Worm (Caenorhabditis elegans): ENCODE measurements around the gene tag-290.

tag-290 gene

DNA sequence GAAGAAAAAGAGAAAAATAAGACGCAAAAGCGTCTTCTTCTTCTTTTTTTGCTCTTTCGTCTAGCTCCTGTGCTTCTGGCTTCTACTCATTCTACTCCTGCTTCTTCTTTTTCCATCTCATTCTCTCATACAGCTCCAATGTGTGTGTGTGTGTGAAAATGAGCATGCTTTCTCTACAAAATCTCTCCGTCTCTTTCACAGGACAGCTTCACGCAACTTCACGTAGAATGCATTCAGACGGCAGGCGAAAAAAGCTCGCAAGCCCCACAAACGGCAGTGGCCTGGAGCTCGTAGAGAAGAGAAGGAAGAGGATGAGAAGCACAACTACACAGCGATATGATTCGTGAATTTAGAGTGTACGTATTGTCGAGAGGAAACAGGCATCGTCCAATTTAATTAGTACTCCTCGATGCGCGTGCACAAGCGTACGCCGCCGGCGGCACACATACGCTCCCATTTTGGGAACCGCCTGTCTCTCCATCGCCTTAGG lies 28.2 kb downstream of the tag-290 start:
- peak; percentile 33 for TF ChIP-seq irx-1 (tag; optimal IDR thresholded peaks at IDR 0.05)
- no peak for TF ChIP-seq vab-15 (tag; optimal IDR thresholded peaks at IDR 0.05)
- TF ChIP-seq mef-2 (tag; optimal IDR thresholded peaks at IDR 0.05) = peak; percentile 32
- no peak for TF ChIP-seq elt-2 (tag; optimal IDR thresholded peaks at IDR 0.05)
- TF ChIP-seq efl-1 (optimal IDR thresholded peaks at IDR 0.05) = peak; percentile 39 to 41
- peak in 1 of 2 experiments; percentile 17 for TF ChIP-seq efl-1 (GFP tag; optimal IDR thresholded peaks at IDR 0.05 in 1 of 2)
- TF ChIP-seq nhr-71 (tag; optimal IDR thresholded peaks at IDR 0.05) = peak; percentile 72
- TF ChIP-seq egl-27 (tag; optimal IDR thresholded peaks at IDR 0.05) = no peak
- peak; percentile 58 for TF ChIP-seq ceh-63 (GFP tag; optimal IDR thresholded peaks at IDR 0.05)
- TF ChIP-seq ceh-82 (tag; optimal IDR thresholded peaks at IDR 0.05) = peak in 2 of 3 experiments; percentile 28 to 49
- TF ChIP-seq fkh-8 (tag; optimal IDR thresholded peaks at IDR 0.05) = peak; percentile 83
- TF ChIP-seq lin-14 (GFP tag; optimal IDR thresholded peaks at IDR 0.05) = peak; percentile 93
- no peak for TF ChIP-seq C04F5.9 (tag; optimal IDR thresholded peaks at IDR 0.05)
- no peak for TF ChIP-seq C34B4.2 (tag; optimal IDR thresholded peaks at IDR 0.05)
- TF ChIP-seq swsn-7 (tag; optimal IDR thresholded peaks at IDR 0.05) = peak; percentile 58
- peak; percentile 64 for TF ChIP-seq dsc-1 (tag; optimal IDR thresholded peaks at IDR 0.05)
- no peak for TF ChIP-seq ceh-8 (GFP tag; optimal IDR thresholded peaks at IDR 0.05)
- 0 out of 2 replicates have a peak, but pooled peaks have one; percentile 2 for TF ChIP-seq nhr-19 (GFP tag; conservative IDR thresholded peaks at IDR 0.05)
- no peak for TF ChIP-seq nhr-237 (tag; optimal IDR thresholded peaks at IDR 0.05)
- no peak for TF ChIP-seq sox-4 (tag; optimal IDR thresholded peaks at IDR 0.05)
- TF ChIP-seq aly-2 (tag; optimal IDR thresholded peaks at IDR 0.05) = no peak
- peak; percentile 10 for TF ChIP-seq lin-13 (GFP tag; optimal IDR thresholded peaks at IDR 0.05)
- TF ChIP-seq unc-130 (tag; optimal IDR thresholded peaks at IDR 0.05) = no peak
- no peak for TF ChIP-seq nhr-85 (tag)
- peak; percentile 68 for TF ChIP-seq unc-86 (tag; optimal IDR thresholded peaks at IDR 0.05)
- TF ChIP-seq fkh-10 (GFP tag; optimal IDR thresholded peaks at IDR 0.05) = peak; percentile 94
- TF ChIP-seq pqm-1 (tag; optimal IDR thresholded peaks at IDR 0.05) = no peak
- TF ChIP-seq ztf-11 (tag; optimal IDR thresholded peaks at IDR 0.05) = peak in 1 of 2 experiments; percentile 44
- TF ChIP-seq lir-3 (tag; optimal IDR thresholded peaks at IDR 0.05; ENCODE audit: poor library complexity) = peak; percentile 19
- TF ChIP-seq tbx-2 (tag; optimal IDR thresholded peaks at IDR 0.05) = peak; percentile 46
- TF ChIP-seq isw-1 (GFP tag; IDR thresholded peaks at IDR 0.05) = peak; percentile 30; the same call in 1 of the 2 replicates
- TF ChIP-seq aha-1 (tag; optimal IDR thresholded peaks at IDR 0.05) = no peak
- peak in 1 of 2 experiments; percentile 33 for TF ChIP-seq lin-35 (GFP tag; optimal IDR thresholded peaks at IDR 0.05)
- peak; percentile 26 for TF ChIP-seq xbp-1 (tag; optimal IDR thresholded peaks at IDR 0.05)
- peak; percentile 13 for TF ChIP-seq nhr-77 (tag; optimal IDR thresholded peaks at IDR 0.05)
- TF ChIP-seq lsy-2 (tag; optimal IDR thresholded peaks at IDR 0.05) = peak; percentile 57 to 74
- TF ChIP-seq pax-3 (tag; optimal IDR thresholded peaks at IDR 0.05) = peak; percentile 20
- TF ChIP-seq F16B12.6 (tag; optimal IDR thresholded peaks at IDR 0.05) = no peak
- TF ChIP-seq ztf-4 (tag; optimal IDR thresholded peaks at IDR 0.05) = peak; percentile 12
- TF ChIP-seq blmp-1 (tag; optimal IDR thresholded peaks at IDR 0.05) = no peak
- TF ChIP-seq ceh-88 (GFP tag; IDR thresholded peaks at IDR 0.05) = no peak
- peak; percentile 71 for TF ChIP-seq nhr-47 (tag; optimal IDR thresholded peaks at IDR 0.05)
- TF ChIP-seq C16A3.4 (tag; optimal IDR thresholded peaks at IDR 0.05) = no peak
- no peak for TF ChIP-seq ceh-90 (tag; optimal IDR thresholded peaks at IDR 0.05)
- no peak for TF ChIP-seq nhr-90 (tag; optimal IDR thresholded peaks at IDR 0.05; ENCODE audit: poor library complexity)
- no peak for TF ChIP-seq nhr-12 (tag; optimal IDR thresholded peaks at IDR 0.05)
- TF ChIP-seq snu-23 (GFP tag; optimal IDR thresholded peaks at IDR 0.05) = peak; percentile 44
- peak; percentile 73 for TF ChIP-seq ces-1 (GFP tag; optimal IDR thresholded peaks at IDR 0.05)
- peak; percentile 37 for TF ChIP-seq rnt-1 (tag; optimal IDR thresholded peaks at IDR 0.05)
- TF ChIP-seq nhr-20 (tag; optimal IDR thresholded peaks at IDR 0.05) = no peak
- no peak for TF ChIP-seq mdl-1 (tag; optimal IDR thresholded peaks at IDR 0.05)
- TF ChIP-seq grh-1 (GFP tag; IDR thresholded peaks at IDR 0.05) = no peak
- TF ChIP-seq skn-1 (tag; optimal IDR thresholded peaks at IDR 0.05) = no peak
